Worm (Caenorhabditis elegans): ENCODE data around the gene Y59E9AL.4.
"Not testable (repeated sequence)": the region's sequence is repeated elsewhere in the genome, so short reads cannot be mapped to it uniquely, and the experiment has no call there.

The Y59E9AL.4 gene

DNA sequence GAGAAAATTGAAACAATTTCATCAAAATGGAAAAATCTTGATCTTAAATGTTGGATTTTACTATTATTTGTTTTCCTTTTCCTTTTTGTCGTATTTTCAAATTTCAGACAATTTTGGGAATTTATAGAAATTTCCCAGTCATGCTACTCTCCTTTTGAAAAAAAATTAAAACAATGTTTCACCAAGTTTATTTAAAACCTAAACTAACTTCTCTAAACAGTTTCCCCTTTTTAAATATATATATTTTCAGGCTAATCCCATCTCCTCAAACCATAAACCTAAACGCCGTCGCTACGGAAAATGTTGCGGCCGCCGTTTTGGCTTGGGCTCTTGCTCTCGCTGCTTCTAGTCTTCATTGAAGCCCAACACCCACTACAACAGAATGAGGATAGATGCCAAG, 42.0 kb downstream of the Y59E9AL.4 start, which contains the start of gene lam-1:
TSS of gene lam-1 (plus strand) at position 301 of the 400 bp plus-strand sequence.
- no peak for TF ChIP-seq ceh-83 (GFP tag; optimal IDR thresholded peaks at IDR 0.05)
- TF ChIP-seq nhr-2 (tag; optimal IDR thresholded peaks at IDR 0.05) = no peak
- no peak for TF ChIP-seq unc-62 (GFP tag; optimal IDR thresholded peaks at IDR 0.05)
- TF ChIP-seq flh-1 (GFP tag; optimal IDR thresholded peaks at IDR 0.05) = no peak
- no peak for TF ChIP-seq lsy-2 (tag; optimal IDR thresholded peaks at IDR 0.05)
- no peak for TF ChIP-seq bed-3 (GFP tag; optimal IDR thresholded peaks at IDR 0.05)
- no peak for TF ChIP-seq nhr-237 (tag; optimal IDR thresholded peaks at IDR 0.05)
- TF ChIP-seq mls-2 (tag; optimal IDR thresholded peaks at IDR 0.05) = no peak
- TF ChIP-seq nhr-12 (tag; optimal IDR thresholded peaks at IDR 0.05) = no peak
- no peak for TF ChIP-seq sptf-1 (tag; optimal IDR thresholded peaks at IDR 0.05)
- no peak for TF ChIP-seq M03D4.4 (tag; optimal IDR thresholded peaks at IDR 0.05)
- TF ChIP-seq ceh-43 (GFP tag; optimal IDR thresholded peaks at IDR 0.05) = no peak
- TF ChIP-seq sem-2 (GFP tag; optimal IDR thresholded peaks at IDR 0.05) = no peak
- TF ChIP-seq mep-1 (tag; optimal IDR thresholded peaks at IDR 0.05) = no peak
- no peak for TF ChIP-seq snpc-4 (tag; optimal IDR thresholded peaks at IDR 0.05)
- no peak for TF ChIP-seq nhr-76 (tag; optimal IDR thresholded peaks at IDR 0.05)

DNA sequence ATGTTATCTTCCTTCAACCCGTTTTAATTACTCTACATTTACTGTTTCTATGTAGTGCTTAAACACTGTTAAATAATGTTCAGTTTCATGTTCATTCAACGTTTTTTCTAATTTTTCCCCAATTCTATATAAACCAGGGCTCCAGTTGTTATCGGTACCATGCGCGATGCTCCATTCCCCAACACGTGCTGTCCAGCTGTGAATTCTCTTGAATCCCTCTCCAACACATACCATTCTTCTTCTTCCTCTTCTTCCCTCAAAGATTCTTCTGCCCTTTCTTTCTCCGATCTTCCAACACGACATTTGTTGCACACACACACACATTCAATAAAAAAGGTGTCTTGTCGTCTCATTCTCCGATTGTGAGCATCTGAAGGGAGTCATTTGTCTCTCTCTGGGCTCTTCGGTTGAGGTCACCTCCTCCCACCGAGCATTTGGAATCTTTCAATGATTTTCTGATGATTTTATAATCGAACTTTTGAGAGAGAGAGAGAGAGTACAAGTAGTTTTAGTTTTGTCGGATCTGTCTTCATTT, 42.9 kb downstream of the Y59E9AL.4 start:
- TF ChIP-seq elt-1 (tag; optimal IDR thresholded peaks at IDR 0.05; ENCODE audit: borderline replicate concordance, insufficient read depth) (no peak), cnd-1 (tag; optimal IDR thresholded peaks at IDR 0.05) (no peak), elt-3 (tag; optimal IDR thresholded peaks at IDR 0.05) (no peak), pha-4 (tag; optimal IDR thresholded peaks at IDR 0.05) (no peak), nhr-12 (tag; optimal IDR thresholded peaks at IDR 0.05) (no peak), hlh-1 (tag; optimal IDR thresholded peaks at IDR 0.05) (peak; percentile 93), unc-120 (tag; optimal IDR thresholded peaks at IDR 0.05; ENCODE audit: poor library complexity, severe bottlenecking) (peak; percentile 40)

DNA sequence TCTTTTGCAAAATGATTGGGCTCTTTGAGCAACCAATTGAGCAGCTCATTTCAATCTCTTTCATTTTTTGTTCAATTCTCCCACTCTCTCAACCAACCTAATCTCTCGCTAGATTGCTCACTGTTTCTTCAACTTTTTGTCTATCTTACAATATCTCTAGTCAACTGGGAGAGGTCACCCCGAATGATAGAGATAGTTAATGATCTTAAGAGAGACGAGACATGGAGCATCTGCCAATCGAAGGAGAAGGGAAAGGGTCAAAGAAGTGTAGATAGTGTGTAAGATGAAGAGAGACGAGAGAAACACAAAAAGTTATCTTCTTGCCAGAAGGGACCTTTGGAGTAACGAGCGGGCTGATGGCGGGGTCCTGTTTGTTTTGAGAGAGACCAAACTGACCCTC, 45.7 kb downstream of the Y59E9AL.4 start:
- TF ChIP-seq nhr-2 (tag; optimal IDR thresholded peaks at IDR 0.05) (peak; percentile 59), unc-120 (tag; optimal IDR thresholded peaks at IDR 0.05; ENCODE audit: poor library complexity, severe bottlenecking) (peak; percentile 75), mls-2 (tag; optimal IDR thresholded peaks at IDR 0.05) (no peak), M03D4.4 (tag; optimal IDR thresholded peaks at IDR 0.05) (no peak), ceh-43 (GFP tag; optimal IDR thresholded peaks at IDR 0.05) (no peak), ceh-39 (tag; optimal IDR thresholded peaks at IDR 0.05) (peak; percentile 68), unc-62 (GFP tag; optimal IDR thresholded peaks at IDR 0.05) (peak; percentile 59), ceh-83 (GFP tag; optimal IDR thresholded peaks at IDR 0.05) (no peak), hlh-1 (tag; optimal IDR thresholded peaks at IDR 0.05) (peak; percentile 85), unc-39 (tag; optimal IDR thresholded peaks at IDR 0.05) (no peak), mab-5 (tag; optimal IDR thresholded peaks at IDR 0.05) (no peak)

DNA sequence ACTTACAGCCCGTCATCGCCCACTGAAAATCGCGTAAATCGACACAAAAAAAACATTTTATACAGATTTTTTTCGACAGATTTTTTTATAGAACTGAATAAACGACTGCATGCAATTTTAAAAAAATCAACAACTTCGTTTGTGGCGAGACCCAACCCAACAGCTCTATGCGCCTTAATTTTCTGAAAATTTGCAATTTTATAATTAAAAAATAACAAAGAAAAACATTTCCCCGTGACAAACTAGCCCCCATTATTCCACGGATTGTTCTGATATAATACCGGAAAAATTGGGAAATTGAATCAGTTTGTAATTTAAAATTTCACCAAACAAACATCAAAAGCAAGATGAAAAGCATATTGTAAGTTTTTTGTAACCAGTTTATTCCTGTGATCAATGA, 49.0 kb downstream of the Y59E9AL.4 start, which contains the start of gene ptp-5.1:
TSS of gene ptp-5.1 (plus strand) at position 301 of the 400 bp plus-strand sequence.
- no peak for TF ChIP-seq ceh-43 (GFP tag; optimal IDR thresholded peaks at IDR 0.05)
- TF ChIP-seq nhr-76 (tag; optimal IDR thresholded peaks at IDR 0.05) = no peak
- TF ChIP-seq mep-1 (tag; optimal IDR thresholded peaks at IDR 0.05) = no peak
- TF ChIP-seq cnd-1 (tag; optimal IDR thresholded peaks at IDR 0.05) = no peak
- no peak for TF ChIP-seq nhr-12 (tag; optimal IDR thresholded peaks at IDR 0.05)

DNA sequence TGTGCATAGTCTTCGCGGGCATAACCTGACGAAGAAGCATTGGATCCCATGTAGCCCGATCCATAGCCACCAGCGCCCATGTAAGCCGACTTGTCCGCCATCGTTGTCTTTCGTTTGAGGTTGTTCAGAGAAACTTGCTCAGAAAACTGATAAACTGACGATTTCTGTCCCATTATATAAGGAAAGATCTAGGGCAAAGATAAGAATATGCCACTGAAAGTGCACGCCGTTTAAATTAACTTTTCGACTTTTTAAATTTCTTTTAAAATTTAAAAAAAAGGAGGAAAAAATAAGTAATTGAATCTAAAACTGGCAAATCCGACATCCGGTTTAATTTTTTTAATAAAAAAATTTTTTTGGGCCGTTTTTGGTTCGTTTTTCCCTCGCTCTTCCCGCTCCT, 49.4 kb downstream of the Y59E9AL.4 start, which contains the start of gene nspd-6:
TSS of gene nspd-6 (minus strand) at position 101 of the 400 bp plus-strand sequence.
- TF ChIP-seq elt-3, ceh-39, pha-4 (tag; optimal IDR thresholded peaks at IDR 0.05): not testable (repeated sequence)

DNA sequence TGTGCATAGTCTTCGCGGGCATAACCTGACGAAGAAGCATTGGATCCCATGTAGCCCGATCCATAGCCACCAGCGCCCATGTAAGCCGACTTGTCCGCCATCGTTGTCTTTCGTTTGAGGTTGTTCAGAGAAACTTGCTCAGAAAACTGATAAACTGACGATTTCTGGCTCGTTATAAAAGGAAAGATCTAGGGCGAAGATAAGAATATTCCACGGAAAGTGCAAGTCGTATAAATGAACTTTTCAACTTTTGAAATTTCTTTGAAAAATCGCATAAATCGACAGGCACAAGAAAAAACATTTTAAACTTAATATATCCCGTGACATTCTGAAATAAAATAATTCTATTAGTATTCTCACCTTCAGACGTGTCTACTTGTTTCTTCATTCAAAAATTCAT, 52.1 kb downstream of the Y59E9AL.4 start, which contains the start of the genes nspd-3 and C24D10.2:
TSS of gene nspd-3 (minus strand) at position 101 of the 400 bp plus-strand sequence.
TSS of gene C24D10.2 (plus strand) at position 399 of the 400 bp plus-strand sequence.
- TF ChIP-seq elt-1 (tag; optimal IDR thresholded peaks at IDR 0.05; ENCODE audit: borderline replicate concordance, insufficient read depth); ceh-43 (GFP tag; optimal IDR thresholded peaks at IDR 0.05); ham-2 (GFP tag; optimal IDR thresholded peaks at IDR 0.05): not testable (repeated sequence)
